Fruit fly (Drosophila melanogaster) S2 (cell line): ENCODE measurements around the gene spd-2.

ENCODE experiments used
- CG8478 ChIP-seq: fragments of >200 bp; optimal IDR thresholded peaks from 2 replicates; lab custom pipeline; 2018
- CTCF ChIP-seq, 2 experiments: fragments of >200 bp; optimal IDR thresholded peaks; 2 replicates each; lab custom pipeline; 2018

- TF ChIP-seq CG8478 (no peak), CTCF (optimal IDR thresholded peaks at IDR 0.05; lab: Kevin White, UChicago) (no peak)
Observed at dm6 chr3L:16581201-16581705, 13.6 kb downstream of the spd-2 start, which contains the start of gene Smn.
